Worm (Caenorhabditis elegans): Measurements from ENCODE around the gene F46C5.1.

- TF ChIP-seq nhr-11 (tag; optimal IDR thresholded peaks at IDR 0.05) (no peak), sma-9 (GFP tag; optimal IDR thresholded peaks at IDR 0.05) (no peak), sma-9 (tag; optimal IDR thresholded peaks at IDR 0.05) (no peak), alr-1 (tag; optimal IDR thresholded peaks at IDR 0.05) (no peak)
These were observed at the start of gene F46C5.1 for ce11 chrII:8821140-8821595.

Measured in whole organism, L2 larva.